Comparison of ENCODE assay signal across 5 worm cellular contexts in genomic region chrIII:1279197-1279596, ce11.
A peak's percentile ranks its signal among the peaks of the same experiment; 100 is the strongest.
TF ChIP-seq lines count a peak whose summit lies in the region.

No protein-coding gene starts in this region.

TF ChIP-seq in whole organism, L1 larva, 84 proteins besides CTCF, POLR2A, EP300 and RAD21 (continued from another document):
- TF ChIP-seq mdl-1 (tag; optimal IDR thresholded peaks at IDR 0.05; lab: Kevin White, UChicago), result peak in 1 of 2 experiments; percentile 27
- no peak for TF ChIP-seq ztf-11 (tag; optimal IDR thresholded peaks at IDR 0.05; lab: Kevin White, UChicago)
- peak; percentile 95 for TF ChIP-seq pqm-1 (tag; optimal IDR thresholded peaks at IDR 0.05; lab: Kevin White, UChicago)
- peak; percentile 3 for TF ChIP-seq nhr-90 (tag; optimal IDR thresholded peaks at IDR 0.05; lab: Kevin White, UChicago; ENCODE audit: poor library complexity)
- TF ChIP-seq jun-1 (tag; optimal IDR thresholded peaks at IDR 0.05; lab: Kevin White, UChicago), result peak; percentile 51
- no peak for TF ChIP-seq ceh-63 (GFP tag; optimal IDR thresholded peaks at IDR 0.05; lab: Kevin White, UChicago)
- TF ChIP-seq nhr-47 (tag; optimal IDR thresholded peaks at IDR 0.05; lab: Kevin White, UChicago), result no peak
- no peak for TF ChIP-seq nhr-85 (tag; lab: Kevin White, UChicago)
- no peak for TF ChIP-seq efl-1 (optimal IDR thresholded peaks at IDR 0.05; lab: Kevin White, UChicago)
- peak in 1 of 2 experiments; percentile 81 for TF ChIP-seq efl-1 (GFP tag; optimal IDR thresholded peaks at IDR 0.05 in 1 of 2; lab: Kevin White, UChicago)
- TF ChIP-seq nhr-20 (tag; optimal IDR thresholded peaks at IDR 0.05; lab: Kevin White, UChicago), result peak; percentile 37

TF ChIP-seq in whole organism, L2 larva, 48 proteins besides CTCF, POLR2A, EP300 and RAD21 (continued from another document):
- TF ChIP-seq lsy-2 (tag; optimal IDR thresholded peaks at IDR 0.05; lab: Kevin White, UChicago) (peak in 1 of 2 experiments; percentile 18), nhr-129 (tag; optimal IDR thresholded peaks at IDR 0.05; lab: Kevin White, UChicago) (peak; percentile 95), fos-1 (tag; optimal IDR thresholded peaks at IDR 0.05; lab: Kevin White, UChicago) (peak; percentile 97), peb-1 (tag; optimal IDR thresholded peaks at IDR 0.05; lab: Kevin White, UChicago) (no peak), nhr-237 (tag; optimal IDR thresholded peaks at IDR 0.05; lab: Kevin White, UChicago) (no peak), sma-3 (GFP tag; optimal IDR thresholded peaks at IDR 0.05; lab: Kevin White, UChicago) (peak; percentile 50), zag-1 (tag; optimal IDR thresholded peaks at IDR 0.05; lab: Kevin White, UChicago) (no peak), ZK546.5 (tag; optimal IDR thresholded peaks at IDR 0.05; lab: Kevin White, UChicago) (no peak), crh-2 (tag; optimal IDR thresholded peaks at IDR 0.05; lab: Kevin White, UChicago) (peak; percentile 60), elt-1 (tag; optimal IDR thresholded peaks at IDR 0.05; lab: Kevin White, UChicago) (no peak), sma-9 (GFP tag; optimal IDR thresholded peaks at IDR 0.05; lab: Kevin White, UChicago) (peak; percentile 10), sma-9 (tag; optimal IDR thresholded peaks at IDR 0.05; lab: Kevin White, UChicago) (no peak), nhr-10 (tag; optimal IDR thresholded peaks at IDR 0.05; lab: Kevin White, UChicago) (no peak)

TF ChIP-seq in whole organism, L3 larva, 47 proteins besides CTCF, POLR2A, EP300 and RAD21 (continued from another document):
- TF ChIP-seq nhr-76 (tag; optimal IDR thresholded peaks at IDR 0.05; lab: Kevin White, UChicago), result no peak
- no peak for TF ChIP-seq aly-2 (tag; optimal IDR thresholded peaks at IDR 0.05; lab: Kevin White, UChicago)
- TF ChIP-seq nhr-237 (tag; optimal IDR thresholded peaks at IDR 0.05; lab: Kevin White, UChicago), result no peak
- peak; percentile 89 for TF ChIP-seq jun-1 (tag; optimal IDR thresholded peaks at IDR 0.05; lab: Kevin White, UChicago)
- TF ChIP-seq pha-4 (tag; optimal IDR thresholded peaks at IDR 0.05; lab: Kevin White, UChicago), result peak; percentile 95
- TF ChIP-seq tbx-2 (tag; optimal IDR thresholded peaks at IDR 0.05; lab: Kevin White, UChicago), result no peak
- TF ChIP-seq ceh-28 (tag; optimal IDR thresholded peaks at IDR 0.05; lab: Kevin White, UChicago), result peak; percentile 42
- peak; percentile 98 for TF ChIP-seq pqm-1 (tag; optimal IDR thresholded peaks at IDR 0.05; lab: Kevin White, UChicago)

TF ChIP-seq in whole organism, L4 larva, 104 proteins besides CTCF, POLR2A, EP300 and RAD21 (continued from another document):
- TF ChIP-seq pha-4 (GFP tag; IDR thresholded peaks at IDR 0.05; lab: Robert Waterston, UW), result peak; percentile 61; the same call in 1 of the 2 replicates
- peak; percentile 36 for TF ChIP-seq pha-4 (tag; optimal IDR thresholded peaks at IDR 0.05; lab: Kevin White, UChicago)
- peak; percentile 97 for TF ChIP-seq hlh-11 (tag; optimal IDR thresholded peaks at IDR 0.05; lab: Kevin White, UChicago)
- TF ChIP-seq mdl-1 (tag; optimal IDR thresholded peaks at IDR 0.05; lab: Kevin White, UChicago), result peak in 1 of 2 experiments; percentile 88
- no peak for TF ChIP-seq lin-13 (GFP tag; optimal IDR thresholded peaks at IDR 0.05; lab: Kevin White, UChicago)
- peak; percentile 15 for TF ChIP-seq cey-2 (tag; optimal IDR thresholded peaks at IDR 0.05; lab: Kevin White, UChicago; ENCODE audit: borderline replicate concordance, insufficient read depth)
- peak; percentile 76 for TF ChIP-seq nhr-102 (tag; optimal IDR thresholded peaks at IDR 0.05; lab: Kevin White, UChicago)
- peak; percentile 61; the same call in 1 of the 2 replicates for TF ChIP-seq nhr-41 (GFP tag; IDR thresholded peaks at IDR 0.05; lab: Robert Waterston, UW)
- peak; percentile 46 for TF ChIP-seq fos-1 (tag; optimal IDR thresholded peaks at IDR 0.05; lab: Kevin White, UChicago)
- no peak for TF ChIP-seq ZK546.5 (tag; optimal IDR thresholded peaks at IDR 0.05; lab: Kevin White, UChicago)
- peak; percentile 74 for TF ChIP-seq mxl-3 (GFP tag; optimal IDR thresholded peaks at IDR 0.05; lab: Kevin White, UChicago)
- TF ChIP-seq dve-1 (tag; optimal IDR thresholded peaks at IDR 0.05; lab: Kevin White, UChicago; ENCODE audit: insufficient read depth), result peak; percentile 98
- TF ChIP-seq lsy-2 (tag; optimal IDR thresholded peaks at IDR 0.05; lab: Kevin White, UChicago), result peak in 1 of 2 experiments; percentile 49
- TF ChIP-seq zip-2 (tag; optimal IDR thresholded peaks at IDR 0.05; lab: Kevin White, UChicago), result peak; percentile 95
- no peak for TF ChIP-seq lin-39 (tag; optimal IDR thresholded peaks at IDR 0.05; lab: Kevin White, UChicago)
- peak; percentile 93 for TF ChIP-seq lin-1 (GFP tag; IDR thresholded peaks at IDR 0.05; lab: Robert Waterston, UW)
- TF ChIP-seq jun-1 (tag; optimal IDR thresholded peaks at IDR 0.05; lab: Kevin White, UChicago), result peak; percentile 33
- no peak for TF ChIP-seq ama-1 (optimal IDR thresholded peaks at IDR 0.05; lab: Kevin White, UChicago)
- peak; percentile 90 for TF ChIP-seq dmd-6 (GFP tag; IDR thresholded peaks at IDR 0.05; lab: Robert Waterston, UW)
- peak; percentile 97 for TF ChIP-seq php-3 (GFP tag; IDR thresholded peaks at IDR 0.05; lab: Robert Waterston, UW)
- TF ChIP-seq hif-1 (tag; optimal IDR thresholded peaks at IDR 0.05; lab: Kevin White, UChicago), result peak in 1 of 2 experiments; percentile 45
- TF ChIP-seq arid-1 (GFP tag; conservative IDR thresholded peaks at IDR 0.05; lab: Robert Waterston, UW), result no peak; the same call in 1 of the 2 replicates
- TF ChIP-seq mep-1 (tag; optimal IDR thresholded peaks at IDR 0.05; lab: Kevin White, UChicago), result peak; percentile 37
- peak in 1 of 2 experiments; percentile 95 for TF ChIP-seq daf-16 (GFP tag; optimal IDR thresholded peaks at IDR 0.05; lab: Kevin White, UChicago)
- TF ChIP-seq daf-16 (tag; optimal IDR thresholded peaks at IDR 0.05; lab: Kevin White, UChicago), result peak; percentile 99

TF ChIP-seq in whole organism, young adult, 124 proteins besides CTCF, POLR2A, EP300 and RAD21 (continued from another document):
- no peak for TF ChIP-seq attf-3 (GFP tag; conservative IDR thresholded peaks at IDR 0.05; lab: Robert Waterston, UW)
- TF ChIP-seq pbrm-1 (GFP tag; IDR thresholded peaks at IDR 0.05; lab: Robert Waterston, UW), result no peak
- no peak for TF ChIP-seq hmg-1.2 (GFP tag; IDR thresholded peaks at IDR 0.05; lab: Robert Waterston, UW)
- TF ChIP-seq Y95B8A.8 (GFP tag; IDR thresholded peaks at IDR 0.05; lab: Robert Waterston, UW), result no peak
- no peak for TF ChIP-seq bed-1 (GFP tag; IDR thresholded peaks at IDR 0.05; lab: Robert Waterston, UW)
- peak; percentile 97 for TF ChIP-seq cebp-1 (GFP tag; IDR thresholded peaks at IDR 0.05; lab: Robert Waterston, UW)
- TF ChIP-seq cebp-1 (tag; optimal IDR thresholded peaks at IDR 0.05; lab: Kevin White, UChicago), result peak; percentile 98
- TF ChIP-seq lin-26 (GFP tag; IDR thresholded peaks at IDR 0.05; lab: Robert Waterston, UW), result no peak
- TF ChIP-seq aptf-2 (GFP tag; conservative IDR thresholded peaks at IDR 0.05; lab: Robert Waterston, UW), result no peak
- TF ChIP-seq lin-40 (tag; optimal IDR thresholded peaks at IDR 0.05; lab: Kevin White, UChicago), result peak; percentile 2
- no peak for TF ChIP-seq nfya-1 (tag; optimal IDR thresholded peaks at IDR 0.05; lab: Kevin White, UChicago; ENCODE audit: borderline replicate concordance, insufficient read depth)
- peak; percentile 52; the same call in 1 of the 2 replicates for TF ChIP-seq egl-44 (GFP tag; IDR thresholded peaks at IDR 0.05; lab: Robert Waterston, UW)
- TF ChIP-seq ccch-3 (GFP tag; optimal IDR thresholded peaks at IDR 0.05; lab: Kevin White, UChicago), result no peak
- TF ChIP-seq zfh-2 (GFP tag; conservative IDR thresholded peaks at IDR 0.05; lab: Robert Waterston, UW), result no peak
- TF ChIP-seq ceh-58 (GFP tag; IDR thresholded peaks at IDR 0.05; lab: Robert Waterston, UW), result no peak
- TF ChIP-seq F23B12.7 (tag; optimal IDR thresholded peaks at IDR 0.05; lab: Kevin White, UChicago; ENCODE audit: insufficient read depth), result peak; percentile 17
- no peak for TF ChIP-seq D2030.7 (GFP tag; IDR thresholded peaks at IDR 0.05; lab: Robert Waterston, UW)
- TF ChIP-seq snpc-4 (GFP tag; optimal IDR thresholded peaks at IDR 0.05; lab: Kevin White, UChicago), result no peak
- TF ChIP-seq snpc-4 (tag; optimal IDR thresholded peaks at IDR 0.05; lab: Kevin White, UChicago), result no peak
- TF ChIP-seq F10E7.11 (tag; optimal IDR thresholded peaks at IDR 0.05; lab: Kevin White, UChicago), result no peak
- no peak for TF ChIP-seq hlh-26 (GFP tag; conservative IDR thresholded peaks at IDR 0.05; lab: Robert Waterston, UW)
- TF ChIP-seq nhr-80 (tag; optimal IDR thresholded peaks at IDR 0.05; lab: Kevin White, UChicago), result peak; percentile 97
- TF ChIP-seq sptf-2 (GFP tag; optimal IDR thresholded peaks at IDR 0.05; lab: Kevin White, UChicago), result no peak
